Fruit fly (Drosophila melanogaster) whole organism, embryonic: ENCODE measurements around the gene Slimp.
A peak's percentile ranks its signal among the peaks of the same experiment; 100 is the strongest.

Experiments
- Atf6 ChIP-seq: fragments of 200-800 bp; sonication (Bioruptor generic); IDR thresholded peaks from 2 replicates; pipeline ENCODE4 v1.3.6; 2022; ENCODE audit warnings: missing biosample characterization, missing genetic modification characterization
- BEAF-32 ChIP-seq: fragments of 200-800 bp; sonication (Bioruptor generic); optimal IDR thresholded peaks from 3 replicates; lab custom pipeline; 2017; ENCODE audit warnings: missing biosample characterization, missing genetic modification characterization, mild to moderate bottlenecking, moderate library complexity, missing genetic modification reagents
- C15 ChIP-seq: fragments of 200-800 bp; sonication (Bioruptor generic); IDR thresholded peaks from 3 replicates; pipeline ENCODE4 v1.3.6; 2022; ENCODE audit warnings: missing biosample characterization, missing genetic modification characterization
- CG10209 ChIP-seq: fragments of 200-800 bp; sonication (Bioruptor generic); optimal IDR thresholded peaks from 3 replicates; lab custom pipeline; 2017; ENCODE audit warnings: missing biosample characterization, mild to moderate bottlenecking, missing genetic modification characterization, missing genetic modification reagents
- CG12659 ChIP-seq: fragments of 200-800 bp; sonication (Bioruptor generic); optimal IDR thresholded peaks from 3 replicates; lab custom pipeline; 2017; ENCODE audit warnings: mild to moderate bottlenecking, missing biosample characterization, missing genetic modification reagents, missing genetic modification characterization
- CG12769 ChIP-seq: fragments of 200-800 bp; sonication (Bioruptor generic); optimal IDR thresholded peaks from 2 replicates; lab custom pipeline; 2019; ENCODE audit warnings: missing biosample characterization, mild to moderate bottlenecking, missing genetic modification characterization, moderate library complexity
- CG13775 ChIP-seq: fragments of 200-800 bp; sonication (Bioruptor generic); optimal IDR thresholded peaks from 3 replicates; lab custom pipeline; 2017; ENCODE audit warnings: missing biosample characterization, mild to moderate bottlenecking, missing genetic modification characterization
- CG2202 ChIP-seq: fragments of 200-800 bp; sonication (Bioruptor generic); optimal IDR thresholded peaks from 2 replicates; lab custom pipeline; 2018; ENCODE audit warnings: missing biosample characterization, mild to moderate bottlenecking, missing genetic modification characterization
- CG3995 ChIP-seq: fragments of 200-800 bp; sonication (Bioruptor generic); optimal IDR thresholded peaks from 3 replicates; lab custom pipeline; 2016; ENCODE audit warnings: missing biosample characterization, missing genetic modification characterization
- CG4424 ChIP-seq: fragments of 200-800 bp; sonication (Bioruptor generic); optimal IDR thresholded peaks from 3 replicates; lab custom pipeline; 2016; ENCODE audit warnings: missing biosample characterization, missing genetic modification characterization
- CG4820 ChIP-seq: fragments of 200-800 bp; sonication (Bioruptor generic); optimal IDR thresholded peaks from 3 replicates; lab custom pipeline; 2016; ENCODE audit warnings: missing biosample characterization, missing genetic modification characterization
- CG9932 ChIP-seq: fragments of 200-800 bp; sonication (Bioruptor generic); IDR thresholded peaks from 2 replicates; pipeline ENCODE4 v1.3.6; 2022; ENCODE audit warnings: missing biosample characterization, missing genetic modification characterization
- Chrac-16 ChIP-seq: fragments of 200-800 bp; sonication (Bioruptor generic); optimal IDR thresholded peaks from 3 replicates; lab custom pipeline; 2016; ENCODE audit warnings: missing biosample characterization, missing genetic modification characterization
- Dad ChIP-seq: fragments of 200-800 bp; sonication (Bioruptor generic); optimal IDR thresholded peaks from 3 replicates; lab custom pipeline; 2016; ENCODE audit warnings: missing biosample characterization, missing genetic modification characterization
- Dek ChIP-seq: fragments of 200-800 bp; sonication (Bioruptor generic); optimal IDR thresholded peaks from 3 replicates; lab custom pipeline; 2019; ENCODE audit warnings: missing biosample characterization, mild to moderate bottlenecking, missing genetic modification characterization, moderate library complexity
- Dp ChIP-seq: fragments of 200-800 bp; sonication (Bioruptor generic); optimal IDR thresholded peaks from 2 replicates; lab custom pipeline; 2018; ENCODE audit warnings: missing biosample characterization, mild to moderate bottlenecking, missing genetic modification characterization, moderate library complexity
- ERR ChIP-seq: fragments of 200-800 bp; sonication (Bioruptor generic); optimal IDR thresholded peaks from 2 replicates; lab custom pipeline; 2016; ENCODE audit warnings: missing biosample characterization, missing genetic modification characterization
- Elba2 ChIP-seq: fragments of 200-800 bp; sonication (Bioruptor generic); optimal IDR thresholded peaks from 3 replicates; lab custom pipeline; 2016; ENCODE audit warnings: missing biosample characterization, missing genetic modification characterization
- Hand ChIP-seq: fragments of 200-800 bp; sonication (Bioruptor generic); optimal IDR thresholded peaks from 2 replicates; lab custom pipeline; 2017; ENCODE audit warnings: mild to moderate bottlenecking, missing biosample characterization, missing genetic modification reagents, missing genetic modification characterization
- Hmr ChIP-seq: fragments of 200-800 bp; sonication (Bioruptor generic); optimal IDR thresholded peaks from 3 replicates; lab custom pipeline; 2017; ENCODE audit warnings: mild to moderate bottlenecking, missing biosample characterization, missing genetic modification reagents, missing genetic modification characterization
- Hr3 ChIP-seq: fragments of 200-800 bp; sonication (Bioruptor generic); optimal IDR thresholded peaks from 3 replicates; lab custom pipeline; 2016; ENCODE audit warnings: missing biosample characterization, missing genetic modification characterization
- MTF-1 ChIP-seq: fragments of 200-800 bp; sonication (Bioruptor generic); optimal IDR thresholded peaks from 2 replicates; lab custom pipeline; 2018; ENCODE audit warnings: missing biosample characterization, mild to moderate bottlenecking, missing genetic modification characterization, borderline replicate concordance
- Mad ChIP-seq: fragments of 200-800 bp; sonication (Bioruptor generic); optimal IDR thresholded peaks from 2 replicates; lab custom pipeline; 2016; ENCODE audit warnings: missing biosample characterization, missing genetic modification characterization
- Max ChIP-seq: fragments of 200-800 bp; sonication (Bioruptor generic); optimal IDR thresholded peaks from 2 replicates; lab custom pipeline; 2016; ENCODE audit warnings: missing biosample characterization, mild to moderate bottlenecking, missing genetic modification characterization
- Meics ChIP-seq: fragments of 200-800 bp; sonication (Bioruptor generic); optimal IDR thresholded peaks from 2 replicates; lab custom pipeline; 2017; ENCODE audit warnings: missing biosample characterization, mild to moderate bottlenecking, missing genetic modification characterization
- NfI ChIP-seq: fragments of 200-800 bp; sonication (Bioruptor generic); optimal IDR thresholded peaks from 3 replicates; lab custom pipeline; 2018; ENCODE audit warnings: missing biosample characterization, mild to moderate bottlenecking, missing genetic modification characterization, moderate library complexity
- Opbp ChIP-seq: fragments of 200-800 bp; sonication (Bioruptor generic); IDR thresholded peaks from 3 replicates; pipeline ENCODE4 v1.3.6; 2022; ENCODE audit warnings: missing biosample characterization, missing genetic modification characterization; ENCODE audit not compliant: partially characterized antibody
- Optix ChIP-seq: fragments of 200-800 bp; sonication (Bioruptor generic); IDR thresholded peaks from 3 replicates; pipeline ENCODE4 v1.3.6; 2022; ENCODE audit warnings: missing biosample characterization, missing genetic modification characterization
- PHDP ChIP-seq: fragments of 200-800 bp; sonication (Bioruptor generic); optimal IDR thresholded peaks from 3 replicates; lab custom pipeline; 2018; ENCODE audit warnings: missing biosample characterization, mild to moderate bottlenecking, missing genetic modification characterization, moderate library complexity
- Spps ChIP-seq: fragments of 200-800 bp; sonication (Bioruptor generic); optimal IDR thresholded peaks from 2 replicates; lab custom pipeline; 2018; ENCODE audit warnings: missing biosample characterization, mild to moderate bottlenecking, missing genetic modification characterization
- bbx ChIP-seq: fragments of 200-800 bp; sonication (Bioruptor generic); IDR thresholded peaks from 2 replicates; pipeline ENCODE4 v1.3.6; 2022; ENCODE audit warnings: missing biosample characterization, missing genetic modification characterization; ENCODE audit not compliant: partially characterized antibody
- caup ChIP-seq: fragments of 200-800 bp; sonication (Bioruptor generic); optimal IDR thresholded peaks from 3 replicates; lab custom pipeline; 2017; ENCODE audit warnings: missing biosample characterization, mild to moderate bottlenecking, missing genetic modification characterization, moderate library complexity; ENCODE audit not compliant: severe bottlenecking
- chn ChIP-seq: fragments of 200-800 bp; sonication (Bioruptor generic); optimal IDR thresholded peaks from 2 replicates; lab custom pipeline; 2016; ENCODE audit warnings: missing biosample characterization, missing genetic modification characterization
- crp ChIP-seq, 2 experiments: fragments of 200-800 bp; sonication (Bioruptor generic); optimal IDR thresholded peaks; 2 replicates in 1 of 2; 3 replicates in 1 of 2; lab custom pipeline; 2017; ENCODE audit warnings: missing biosample characterization in 2 of 2, missing genetic modification characterization in 2 of 2, mild to moderate bottlenecking in 1 of 2, moderate library complexity in 1 of 2
- dati ChIP-seq: fragments of 200-800 bp; sonication (Bioruptor generic); IDR thresholded peaks from 2 replicates; pipeline ENCODE4 v1.3.6; 2022; ENCODE audit warnings: missing biosample characterization, missing genetic modification characterization
- ems ChIP-seq: fragments of 200-800 bp; sonication (Bioruptor generic); optimal IDR thresholded peaks from 3 replicates; lab custom pipeline; 2016; ENCODE audit warnings: missing biosample characterization, missing genetic modification characterization
- fd102C ChIP-seq: fragments of 200-800 bp; sonication (Bioruptor generic); optimal IDR thresholded peaks from 2 replicates; lab custom pipeline; 2018; ENCODE audit warnings: missing biosample characterization, mild to moderate bottlenecking, missing genetic modification characterization, moderate library complexity
- fd96Cb ChIP-seq: fragments of 200-800 bp; sonication (Bioruptor generic); optimal IDR thresholded peaks from 2 replicates; lab custom pipeline; 2018; ENCODE audit warnings: missing biosample characterization, mild to moderate bottlenecking, missing genetic modification characterization, moderate library complexity
- gcm2 ChIP-seq: fragments of 200-800 bp; sonication (Bioruptor generic); optimal IDR thresholded peaks from 2 replicates; lab custom pipeline; 2016; ENCODE audit warnings: missing biosample characterization, missing genetic modification characterization
- gt ChIP-seq: fragments of 200-800 bp; sonication (Bioruptor generic); IDR thresholded peaks from 2 replicates; pipeline ENCODE4 v1.3.6; 2022; ENCODE audit warnings: missing biosample characterization, missing genetic modification characterization
- hkb ChIP-seq, 2 experiments: fragments of 200-800 bp in 1 of 2; fragments of >200 bp in 1 of 2; sonication (Bioruptor generic) in 1 of 2; IDR thresholded peaks in 1 of 2; optimal IDR thresholded peaks in 1 of 2; 2 replicates each; pipeline versions ENCODE4 v1.3.6 to Lab custom; 2017 to 2022; ENCODE audit warnings: missing biosample characterization in 1 of 2, missing genetic modification characterization in 1 of 2
- lilli ChIP-seq: fragments of 200-800 bp; sonication (Bioruptor generic); optimal IDR thresholded peaks from 3 replicates; lab custom pipeline; 2016; ENCODE audit warnings: missing biosample characterization, missing genetic modification characterization
- lov ChIP-seq, 2 experiments: fragments of 200-800 bp in 1 of 2; fragments of >200 bp in 1 of 2; sonication (Bioruptor generic) in 1 of 2; IDR thresholded peaks in 1 of 2; optimal IDR thresholded peaks in 1 of 2; 2 replicates in 1 of 2; 3 replicates in 1 of 2; pipeline versions ENCODE4 v1.3.6 to Lab custom; 2017 to 2022; ENCODE audit warnings: missing biosample characterization in 1 of 2, missing genetic modification characterization in 1 of 2
- pan ChIP-seq, 4 experiments: fragments of >200 bp in 3 of 4; fragments of 200-800 bp in 1 of 4; sonication (Bioruptor generic) in 1 of 4; optimal IDR thresholded peaks in 3 of 4; IDR thresholded peaks in 1 of 4; 2 replicates each; pipeline versions ENCODE4 v1.3.6 to Lab custom; 2017 to 2022; ENCODE audit warnings: missing biosample characterization in 2 of 4, missing genetic modification characterization in 2 of 4, mixed read lengths in 1 of 4
- sc ChIP-seq, 3 experiments: fragments of >200 bp in 2 of 3; fragments of 200-800 bp in 1 of 3; sonication (Bioruptor generic) in 1 of 3; optimal IDR thresholded peaks; 2 replicates in 2 of 3; 3 replicates in 1 of 3; lab custom pipeline; 2017; ENCODE audit warnings: mild to moderate bottlenecking in 1 of 3, missing biosample characterization in 1 of 3, missing genetic modification characterization in 1 of 3, missing genetic modification reagents in 1 of 3
- stwl ChIP-seq: fragments of 200-800 bp; sonication (Bioruptor generic); optimal IDR thresholded peaks from 3 replicates; lab custom pipeline; 2018; ENCODE audit warnings: missing biosample characterization, mild to moderate bottlenecking, missing genetic modification characterization, moderate library complexity
- zfh2 ChIP-seq: fragments of 200-800 bp; sonication (Bioruptor generic); optimal IDR thresholded peaks from 2 replicates; lab custom pipeline; 2016; ENCODE audit warnings: missing biosample characterization, missing genetic modification characterization

Slimp gene

DNA sequence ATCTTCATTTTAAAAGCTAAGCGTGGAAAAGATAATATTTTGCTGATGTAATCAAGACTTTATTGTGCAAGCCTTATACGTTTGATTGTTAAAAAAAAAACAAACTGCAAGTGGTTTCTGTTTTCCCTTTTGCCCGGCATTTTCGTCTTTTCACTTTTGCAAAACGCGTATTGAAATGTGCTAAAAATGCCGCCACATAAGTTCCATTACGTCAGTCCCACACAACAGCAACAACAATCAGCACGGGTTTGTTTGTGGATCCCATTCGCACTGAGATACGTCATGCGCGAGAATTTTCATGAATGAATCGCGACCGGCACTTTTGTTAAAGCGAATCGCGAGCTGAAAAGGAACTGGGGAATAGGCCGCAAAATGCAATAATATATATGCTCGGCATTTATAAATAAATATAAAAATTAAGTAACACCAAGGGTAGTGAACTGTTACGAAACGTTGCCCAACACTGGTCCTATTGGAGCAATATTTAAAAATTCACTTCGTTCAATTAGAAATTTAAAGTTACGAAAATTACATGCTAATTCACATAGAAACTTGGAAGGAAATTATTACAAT, 42.6 kb downstream of the Slimp start (continued):
- TF ChIP-seq Dp (peak; percentile 76), stwl (peak; percentile 62), lov (optimal IDR thresholded peaks at IDR 0.05; lab: Kevin White, UChicago) (no peak), lov (GFP tag; IDR thresholded peaks at IDR 0.05; lab: Robert Waterston, UW) (no peak), Elba2 (GFP tag; lab: Kevin White, UChicago) (no peak), sc (optimal IDR thresholded peaks at IDR 0.05; lab: Kevin White, UChicago) (no peak), sc (GFP tag; optimal IDR thresholded peaks at IDR 0.05; lab: Kevin White, UChicago) (no peak), lilli (GFP tag; lab: Kevin White, UChicago) (peak; percentile 68), Max (GFP tag; lab: Kevin White, UChicago) (peak; percentile 41), pan (optimal IDR thresholded peaks at IDR 0.05; lab: Kevin White, UChicago) (no peak), pan (GFP tag; optimal IDR thresholded peaks at IDR 0.05 in 1 of 2, IDR thresholded peaks at IDR 0.05 in 1 of 2) (no peak), Atf6 (no peak), CG13775 (GFP tag; lab: Kevin White, UChicago) (peak; percentile 28), caup (GFP tag; lab: Kevin White, UChicago) (peak; percentile 43), gt (GFP tag; lab: Robert Waterston, UW) (no peak), Hr3 (GFP tag; lab: Kevin White, UChicago) (peak; percentile 21), gcm2 (GFP tag; lab: Kevin White, UChicago) (no peak), crp (GFP tag; optimal IDR thresholded peaks at IDR 0.05; lab: Kevin White, UChicago) (no peak), dati (GFP tag; lab: Robert Waterston, UW) (no peak), CG10209 (GFP tag; lab: Kevin White, UChicago) (peak; percentile 39), ERR (GFP tag; lab: Kevin White, UChicago) (no peak), BEAF-32 (GFP tag; lab: Kevin White, UChicago) (no peak), hkb (optimal IDR thresholded peaks at IDR 0.05; lab: Kevin White, UChicago) (no peak), hkb (GFP tag; IDR thresholded peaks at IDR 0.05; lab: Robert Waterston, UW) (no peak), ems (peak; percentile 65), Mad (peak; percentile 49), fd96Cb (tag; lab: Kevin White, UChicago) (peak; percentile 1), Dad (GFP tag; lab: Kevin White, UChicago) (peak; percentile 45), Dek (tag; lab: Kevin White, UChicago) (peak; percentile 11), Optix (GFP tag; lab: Robert Waterston, UW) (no peak), NfI (peak; percentile 67), CG12659 (GFP tag; lab: Kevin White, UChicago) (peak; percentile 42), fd102C (GFP tag; lab: Kevin White, UChicago) (no peak), CG12769 (peak; percentile 45), CG2202 (tag; lab: Kevin White, UChicago) (no peak), Meics (GFP tag; lab: Kevin White, UChicago) (peak; percentile 28), chn (GFP tag; lab: Kevin White, UChicago) (peak; percentile 41), Spps (tag; lab: Kevin White, UChicago) (no peak), CG3995 (GFP tag; lab: Kevin White, UChicago) (peak; percentile 56), Chrac-16 (peak; percentile 34), PHDP (tag; lab: Kevin White, UChicago) (peak; percentile 64), C15 (no peak), CG9932 (no peak), Opbp (no peak), Hand (peak; percentile 35), MTF-1 (GFP tag; lab: Kevin White, UChicago) (no peak), Hmr (GFP tag; lab: Kevin White, UChicago) (peak; percentile 50), CG4424 (GFP tag; lab: Kevin White, UChicago) (peak; percentile 44), bbx (GFP tag; lab: Robert Waterston, UW) (no peak), zfh2 (peak; percentile 24), CG4820 (GFP tag; lab: Kevin White, UChicago) (peak; percentile 53)
